Worm (Caenorhabditis elegans): Measurements from ENCODE around the gene ent-2.

ce11 chrX:15650428-15650827 is 49.6 kb downstream of the ent-2 start:
- TF ChIP-seq ama-1 (optimal IDR thresholded peaks at IDR 0.05) = no peak
- TF ChIP-seq hmbx-1 (tag; optimal IDR thresholded peaks at IDR 0.05) = no peak
- no peak for TF ChIP-seq ets-7 (tag; optimal IDR thresholded peaks at IDR 0.05)
- no peak for TF ChIP-seq scrt-1 (GFP tag; IDR thresholded peaks at IDR 0.05)
- TF ChIP-seq tra-4 (tag; optimal IDR thresholded peaks at IDR 0.05) = no peak
- TF ChIP-seq ceh-13 (GFP tag; optimal IDR thresholded peaks at IDR 0.05) = no peak
- TF ChIP-seq B0310.2 (tag; optimal IDR thresholded peaks at IDR 0.05) = no peak
- no peak for TF ChIP-seq tbx-37 (GFP tag; conservative IDR thresholded peaks at IDR 0.05)
- no peak for TF ChIP-seq hnd-1 (tag; optimal IDR thresholded peaks at IDR 0.05)
- no peak for TF ChIP-seq tbx-11 (GFP tag; IDR thresholded peaks at IDR 0.05)
- no peak for TF ChIP-seq ceh-36 (tag; optimal IDR thresholded peaks at IDR 0.05)
- no peak for TF ChIP-seq flt-1 (GFP tag; IDR thresholded peaks at IDR 0.05)
- TF ChIP-seq sea-1 (GFP tag; conservative IDR thresholded peaks at IDR 0.05) = no peak
- TF ChIP-seq aly-1 (tag; optimal IDR thresholded peaks at IDR 0.05) = no peak
